Fruit fly (Drosophila melanogaster) whole organism, prepupa: ENCODE results near the gene CG9503.
A peak's percentile ranks its signal among the peaks of the same experiment; 100 is the strongest.

Experiments used
- Blimp-1 ChIP-seq: fragments of 200-800 bp; sonication (Bioruptor generic); optimal IDR thresholded peaks from 3 replicates; lab custom pipeline; 2017; ENCODE audit warnings: missing biosample characterization, missing genetic modification characterization, mild to moderate bottlenecking, moderate library complexity, missing genetic modification reagents
- CG10631 ChIP-seq: fragments of 200-800 bp; sonication (Bioruptor generic); optimal IDR thresholded peaks from 2 replicates; lab custom pipeline; 2016; ENCODE audit warnings: missing biosample characterization, missing genetic modification characterization
- CG11294 ChIP-seq: fragments of 200-800 bp; sonication (Bioruptor generic); IDR thresholded peaks from 2 replicates; pipeline ENCODE4 v1.3.6; 2022; ENCODE audit warnings: missing biosample characterization, missing genetic modification characterization
- CG11902 ChIP-seq: fragments of 200-800 bp; sonication (Bioruptor generic); optimal IDR thresholded peaks from 3 replicates; lab custom pipeline; 2016; ENCODE audit warnings: missing biosample characterization, missing genetic modification characterization
- CG15336 ChIP-seq: fragments of 200-800 bp; sonication (Bioruptor generic); IDR thresholded peaks from 2 replicates; pipeline ENCODE4 v1.3.6; 2022; ENCODE audit warnings: missing biosample characterization, missing genetic modification characterization
- CG3032 ChIP-seq: fragments of 200-800 bp; optimal IDR thresholded peaks from 2 replicates; lab custom pipeline; 2019; ENCODE audit warnings: missing biosample characterization, mild to moderate bottlenecking, missing genetic modification characterization, moderate library complexity
- CG31627 ChIP-seq: fragments of 200-800 bp; sonication (Bioruptor generic); optimal IDR thresholded peaks from 3 replicates; lab custom pipeline; 2016; ENCODE audit warnings: missing biosample characterization, missing genetic modification characterization
- CG6163 ChIP-seq: fragments of 200-800 bp; sonication (Bioruptor generic); IDR thresholded peaks from 3 replicates; pipeline ENCODE4 v1.3.6; 2022; ENCODE audit warnings: missing biosample characterization, missing genetic modification characterization
- CG6792 ChIP-seq: fragments of 200-800 bp; sonication (Bioruptor generic); optimal IDR thresholded peaks from 3 replicates; lab custom pipeline; 2016; ENCODE audit warnings: missing biosample characterization, missing genetic modification characterization
- CG6808 ChIP-seq: fragments of 200-800 bp; sonication (Bioruptor generic); optimal IDR thresholded peaks from 3 replicates; lab custom pipeline; 2017; ENCODE audit warnings: missing biosample characterization, missing genetic modification characterization, mild to moderate bottlenecking, moderate library complexity, missing genetic modification reagents
- CG6854 ChIP-seq: fragments of 200-800 bp; sonication (Bioruptor generic); optimal IDR thresholded peaks from 2 replicates; lab custom pipeline; 2017; ENCODE audit warnings: missing biosample characterization, mild to moderate bottlenecking, missing genetic modification characterization
- CG8119 ChIP-seq: fragments of 200-800 bp; sonication (Bioruptor generic); IDR thresholded peaks from 3 replicates; pipeline ENCODE4 v1.3.6; 2022; ENCODE audit warnings: missing biosample characterization, missing genetic modification characterization
- CG8632 ChIP-seq: fragments of 200-800 bp; sonication (Bioruptor generic); optimal IDR thresholded peaks from 3 replicates; lab custom pipeline; 2016; ENCODE audit warnings: missing biosample characterization, missing genetic modification characterization
- Eip78C ChIP-seq: fragments of 200-800 bp; sonication (Bioruptor generic); peaks from one replicate; lab custom pipeline; 2016; ENCODE audit warnings: missing biosample characterization, missing genetic modification characterization
- Eip93F ChIP-seq: fragments of 200-800 bp; sonication (Bioruptor generic); optimal IDR thresholded peaks from 2 replicates; lab custom pipeline; 2016; ENCODE audit warnings: missing biosample characterization, mild to moderate bottlenecking, missing genetic modification characterization
- Ets96B ChIP-seq: fragments of 200-800 bp; optimal IDR thresholded peaks from 2 replicates; lab custom pipeline; 2019; ENCODE audit warnings: missing biosample characterization, mild to moderate bottlenecking, missing genetic modification characterization, moderate library complexity
- Gug ChIP-seq: fragments of 200-800 bp; sonication (Bioruptor generic); IDR thresholded peaks from 2 replicates; pipeline ENCODE4 v1.3.6; 2022; ENCODE audit warnings: missing biosample characterization, missing genetic modification characterization
- Hr39 ChIP-seq: fragments of 200-800 bp; sonication (Bioruptor generic); optimal IDR thresholded peaks from 2 replicates; lab custom pipeline; 2016; ENCODE audit warnings: missing biosample characterization, missing genetic modification characterization
- Met ChIP-seq: fragments of 200-800 bp; sonication (Bioruptor generic); optimal IDR thresholded peaks from 3 replicates; lab custom pipeline; 2016; ENCODE audit warnings: missing biosample characterization, missing genetic modification characterization
- OdsH ChIP-seq: fragments of 200-800 bp; sonication (Bioruptor generic); optimal IDR thresholded peaks from 3 replicates; lab custom pipeline; 2016; ENCODE audit warnings: missing biosample characterization, missing genetic modification characterization
- Smox ChIP-seq: fragments of 200-800 bp; sonication (Bioruptor generic); optimal IDR thresholded peaks from 3 replicates; lab custom pipeline; 2016; ENCODE audit warnings: missing biosample characterization, missing genetic modification characterization
- Sox102F ChIP-seq: fragments of 200-800 bp; sonication (Bioruptor generic); optimal IDR thresholded peaks from 2 replicates; lab custom pipeline; 2016; ENCODE audit warnings: missing biosample characterization, mild to moderate bottlenecking, missing genetic modification characterization
- Sox15 ChIP-seq: fragments of 200-800 bp; sonication (Bioruptor generic); optimal IDR thresholded peaks from 3 replicates; lab custom pipeline; 2016; ENCODE audit warnings: missing biosample characterization, missing genetic modification characterization
- acj6 ChIP-seq: fragments of 200-800 bp; sonication (Bioruptor generic); optimal IDR thresholded peaks from 3 replicates; lab custom pipeline; 2016; ENCODE audit warnings: missing biosample characterization, missing genetic modification characterization
- cyc ChIP-seq: fragments of 200-800 bp; sonication (Bioruptor generic); optimal IDR thresholded peaks from 3 replicates; lab custom pipeline; 2016; ENCODE audit warnings: missing biosample characterization, missing genetic modification characterization
- dsx ChIP-seq: fragments of 200-800 bp; optimal IDR thresholded peaks from 3 replicates; lab custom pipeline; 2019; ENCODE audit warnings: missing biosample characterization, mild to moderate bottlenecking, missing genetic modification characterization, moderate library complexity; ENCODE audit not compliant: poor library complexity, severe bottlenecking
- eg ChIP-seq: fragments of 200-800 bp; sonication (Bioruptor generic); IDR thresholded peaks from 3 replicates; pipeline ENCODE4 v1.3.6; 2022; ENCODE audit warnings: missing biosample characterization, missing genetic modification characterization
- esn ChIP-seq: fragments of 200-800 bp; sonication (Bioruptor generic); optimal IDR thresholded peaks from 2 replicates; lab custom pipeline; 2016; ENCODE audit warnings: missing biosample characterization, mild to moderate bottlenecking, missing genetic modification characterization, moderate library complexity
- fd85E ChIP-seq: fragments of 200-800 bp; sonication (Bioruptor generic); optimal IDR thresholded peaks from 3 replicates; lab custom pipeline; 2016; ENCODE audit warnings: missing biosample characterization, missing genetic modification characterization
- fkh ChIP-seq: fragments of 200-800 bp; sonication (Bioruptor generic); optimal IDR thresholded peaks from 3 replicates; lab custom pipeline; 2017; ENCODE audit warnings: missing biosample characterization, mild to moderate bottlenecking, missing genetic modification characterization, moderate library complexity
- lz ChIP-seq: fragments of 200-800 bp; sonication (Bioruptor generic); optimal IDR thresholded peaks from 3 replicates; lab custom pipeline; 2016; ENCODE audit warnings: missing biosample characterization, missing genetic modification characterization
- pdm3 ChIP-seq: fragments of 200-800 bp; sonication (Bioruptor generic); optimal IDR thresholded peaks from 3 replicates; lab custom pipeline; 2016; ENCODE audit warnings: missing biosample characterization, missing genetic modification characterization
- spab ChIP-seq: fragments of 200-800 bp; sonication (Bioruptor generic); optimal IDR thresholded peaks from 2 replicates; lab custom pipeline; 2017; ENCODE audit warnings: missing biosample characterization, mild to moderate bottlenecking, missing genetic modification characterization, missing genetic modification reagents
- ss ChIP-seq, 2 experiments: fragments of 200-800 bp; sonication (Bioruptor generic); optimal IDR thresholded peaks; 2 replicates in 1 of 2; 3 replicates in 1 of 2; lab custom pipeline; 2017 to 2018; ENCODE audit warnings: mild to moderate bottlenecking in 2 of 2, missing biosample characterization in 2 of 2, missing genetic modification characterization in 2 of 2, moderate library complexity in 1 of 2
- svp ChIP-seq: fragments of 200-800 bp; sonication (Bioruptor generic); peaks from one replicate; lab custom pipeline; 2016; ENCODE audit warnings: missing biosample characterization, missing genetic modification characterization
- topi ChIP-seq: fragments of 200-800 bp; sonication (Bioruptor generic); optimal IDR thresholded peaks from 3 replicates; lab custom pipeline; 2016; ENCODE audit warnings: missing biosample characterization, missing genetic modification characterization
- vri ChIP-seq: fragments of 200-800 bp; sonication (Bioruptor generic); optimal IDR thresholded peaks from 3 replicates; lab custom pipeline; 2016; ENCODE audit warnings: missing biosample characterization, mild to moderate bottlenecking, missing genetic modification characterization

The CG9503 gene

DNA sequence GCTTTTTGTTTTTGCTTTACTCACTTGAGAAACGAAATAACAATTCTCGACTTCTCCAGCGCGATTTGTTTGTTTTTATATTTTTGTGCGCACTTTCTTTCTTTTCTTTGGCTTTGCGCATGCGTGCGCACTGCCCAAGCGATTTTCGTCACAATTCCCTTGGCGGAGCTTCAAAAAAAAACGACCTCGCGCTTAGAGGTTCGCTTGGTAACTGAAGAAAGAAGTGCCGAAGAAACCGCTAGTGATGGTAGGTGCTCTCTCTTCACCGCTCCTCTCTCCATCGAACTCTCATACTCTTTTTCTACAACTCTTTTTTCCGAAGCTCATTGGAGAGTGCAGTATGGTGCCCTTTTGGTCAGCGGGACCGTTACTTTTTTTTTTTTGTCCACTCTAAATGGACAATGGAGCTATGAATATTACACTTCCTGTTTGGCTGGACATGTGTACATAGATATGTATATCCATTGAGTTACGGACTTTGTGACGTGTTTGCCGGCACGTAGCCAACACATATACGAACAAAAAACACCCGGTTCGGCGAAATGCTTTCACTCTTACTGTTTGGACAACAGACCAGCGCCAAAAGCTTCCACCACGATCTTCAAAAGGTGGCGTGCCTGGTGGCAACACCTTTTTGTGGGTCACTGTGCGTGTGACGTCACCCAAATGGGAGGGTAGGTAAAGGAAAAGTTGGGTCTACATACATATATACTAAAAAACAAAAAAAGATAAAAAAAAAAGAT lies at the start of gene CG9503:
TSS of gene CG9503 (minus strand) at position 217 of the 743 bp plus-strand sequence.
- TF ChIP-seq CG6163 (GFP tag; lab: Robert Waterston, UW), result no peak
- TF ChIP-seq Gug (GFP tag; lab: Robert Waterston, UW), result no peak
- no peak for TF ChIP-seq Eip93F (GFP tag; lab: Kevin White, UChicago)
- TF ChIP-seq Eip78C (GFP tag; lab: Kevin White, UChicago), result peak; percentile 47
- no peak for TF ChIP-seq CG31627 (GFP tag; lab: Kevin White, UChicago)
- peak; percentile 25 for TF ChIP-seq CG6854 (GFP tag; lab: Kevin White, UChicago)
- no peak for TF ChIP-seq CG11294 (GFP tag; lab: Robert Waterston, UW)
- no peak for TF ChIP-seq CG3032
- TF ChIP-seq Sox15 (GFP tag; lab: Kevin White, UChicago), result no peak
- no peak for TF ChIP-seq pdm3 (GFP tag; lab: Kevin White, UChicago)
- no peak for TF ChIP-seq CG6792 (GFP tag; lab: Kevin White, UChicago)
- peak; percentile 30 for TF ChIP-seq esn (GFP tag; lab: Kevin White, UChicago)
- peak; percentile 2 for TF ChIP-seq vri (GFP tag; lab: Kevin White, UChicago)
- TF ChIP-seq CG8119 (GFP tag; lab: Robert Waterston, UW), result no peak
- TF ChIP-seq Blimp-1 (GFP tag; lab: Kevin White, UChicago), result peak; percentile 63
- peak; percentile 20 for TF ChIP-seq svp (GFP tag; lab: Kevin White, UChicago)
- peak; percentile 29; the same call in 1 of the 2 replicates for TF ChIP-seq CG15336 (GFP tag; lab: Robert Waterston, UW)
- no peak for TF ChIP-seq lz (GFP tag; lab: Kevin White, UChicago)
- TF ChIP-seq eg (GFP tag; lab: Robert Waterston, UW), result no peak; the same call in 2 of the 3 replicates

DNA sequence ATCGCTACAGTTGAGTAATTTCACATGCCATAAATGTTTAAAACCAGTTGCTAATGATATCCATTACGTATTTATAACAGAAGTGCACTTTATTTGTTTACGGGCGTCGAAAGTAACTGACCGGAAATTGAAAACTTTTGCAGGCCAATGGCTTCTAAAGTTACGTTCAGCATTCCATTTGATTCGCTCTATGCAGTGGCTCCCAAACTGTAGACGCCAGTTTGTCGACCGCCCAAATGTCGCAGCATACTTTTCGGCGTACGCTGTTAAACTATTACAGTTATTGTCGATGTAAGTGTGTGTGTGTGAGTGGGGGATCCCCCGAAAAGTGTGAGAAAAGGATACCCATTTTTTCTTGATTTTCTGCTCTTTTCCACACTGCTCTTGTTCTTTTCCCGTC lies 37.6 kb upstream of the CG9503 start:
- no peak for TF ChIP-seq CG11294 (GFP tag; lab: Robert Waterston, UW)
- TF ChIP-seq CG31627 (GFP tag; lab: Kevin White, UChicago), result no peak
- no peak for TF ChIP-seq eg (GFP tag; lab: Robert Waterston, UW)
- TF ChIP-seq CG6808 (GFP tag; lab: Kevin White, UChicago), result no peak
- no peak for TF ChIP-seq dsx (GFP tag; lab: Kevin White, UChicago)
- no peak for TF ChIP-seq esn (GFP tag; lab: Kevin White, UChicago)
- TF ChIP-seq CG11902 (GFP tag; lab: Kevin White, UChicago), result no peak
- no peak for TF ChIP-seq Smox (GFP tag; lab: Kevin White, UChicago)
- TF ChIP-seq spab, result no peak
- TF ChIP-seq Ets96B (tag; lab: Kevin White, UChicago), result no peak
- TF ChIP-seq ss (GFP tag; optimal IDR thresholded peaks at IDR 0.05; lab: Kevin White, UChicago), result no peak
- TF ChIP-seq CG8632 (GFP tag; lab: Kevin White, UChicago), result no peak
- no peak for TF ChIP-seq CG8119 (GFP tag; lab: Robert Waterston, UW)
- no peak for TF ChIP-seq Met
- TF ChIP-seq fkh (GFP tag; lab: Kevin White, UChicago), result no peak

DNA sequence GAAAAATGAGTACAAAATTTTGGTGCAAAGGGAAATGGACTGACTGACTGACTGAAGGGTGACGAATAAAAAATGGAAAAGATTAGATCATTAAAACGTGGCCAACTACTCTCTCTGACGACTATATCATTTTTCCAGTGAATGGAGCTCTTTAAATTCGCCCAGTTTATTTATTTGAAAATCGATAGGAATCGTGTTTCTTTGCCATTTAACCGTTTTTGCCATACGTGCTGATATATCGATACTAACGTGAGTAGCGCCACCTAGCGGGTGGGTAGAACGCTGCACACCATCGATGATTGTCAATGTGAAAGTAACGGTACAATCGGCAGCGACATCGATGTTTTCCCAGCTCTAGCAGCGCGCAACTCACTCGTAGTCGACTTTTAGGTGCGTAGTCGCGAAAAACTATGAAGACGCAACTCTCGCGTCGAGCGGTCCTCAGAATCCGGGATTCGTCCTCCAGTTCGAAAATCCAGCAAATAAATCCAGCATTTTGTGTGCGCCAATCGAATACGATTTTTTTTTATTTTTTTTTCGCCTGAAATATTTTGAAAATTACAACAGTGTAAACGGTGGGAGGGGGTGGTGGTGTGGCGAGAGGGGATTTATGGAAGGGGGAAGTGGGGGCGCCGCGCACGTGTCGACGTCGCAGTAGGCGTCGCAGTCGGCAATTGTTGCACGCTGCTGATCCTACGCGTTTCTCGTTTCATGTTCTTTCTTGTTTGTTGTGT lies 31.9 kb upstream of the CG9503 start, which contains the start of the genes CG9030 and eag:
TSS of gene CG9030 (minus strand) at position 51 of the 734 bp plus-strand sequence.
TSS of gene eag (plus strand) at position 428 of the 734 bp plus-strand sequence.
- TF ChIP-seq eg (GFP tag; lab: Robert Waterston, UW) (no peak), CG8632 (GFP tag; lab: Kevin White, UChicago) (no peak)

DNA sequence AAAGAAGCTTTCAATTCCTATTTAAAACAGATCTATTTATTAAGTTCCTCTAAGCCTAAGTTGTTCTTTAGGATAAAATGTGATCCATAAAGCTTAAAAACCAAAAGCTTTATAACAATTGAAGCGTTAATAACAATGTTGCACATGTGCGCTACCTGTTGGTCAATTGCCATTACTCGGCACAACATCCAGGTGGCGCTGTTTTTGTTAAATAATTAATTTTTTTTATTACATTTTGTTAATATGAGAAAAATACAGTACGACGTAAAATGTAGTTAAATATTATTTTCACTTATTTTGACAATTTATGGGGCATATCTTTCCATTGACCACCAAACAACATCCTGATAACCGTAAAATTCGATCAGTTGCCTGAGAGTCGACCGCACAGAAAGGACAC lies 30.6 kb upstream of the CG9503 start:
- TF ChIP-seq fd85E (GFP tag; lab: Kevin White, UChicago) (no peak), dsx (GFP tag; lab: Kevin White, UChicago) (peak; percentile 57), cyc (peak; percentile 40), Sox102F (GFP tag; lab: Kevin White, UChicago) (peak; percentile 9), topi (GFP tag; lab: Kevin White, UChicago) (peak; percentile 9), CG6854 (GFP tag; lab: Kevin White, UChicago) (no peak), CG31627 (GFP tag; lab: Kevin White, UChicago) (peak; percentile 39), lz (GFP tag; lab: Kevin White, UChicago) (peak; percentile 19), fkh (GFP tag; lab: Kevin White, UChicago) (no peak), Eip78C (GFP tag; lab: Kevin White, UChicago) (peak; percentile 29), CG10631 (GFP tag; lab: Kevin White, UChicago) (no peak), OdsH (GFP tag; lab: Kevin White, UChicago) (peak; percentile 28), Hr39 (peak; percentile 12), esn (GFP tag; lab: Kevin White, UChicago) (peak; percentile 12), Smox (GFP tag; lab: Kevin White, UChicago) (peak; percentile 8), Blimp-1 (GFP tag; lab: Kevin White, UChicago) (peak; percentile 77), acj6 (GFP tag; lab: Kevin White, UChicago) (peak; percentile 46), CG3032 (peak; percentile 4), Met (peak; percentile 37), pdm3 (GFP tag; lab: Kevin White, UChicago) (peak; percentile 17)
